Fruit fly (Drosophila melanogaster): ENCODE measurements around the gene Pmi.

Gene Pmi

dm6 chr3L:5809201-5809584 lies 29.3 kb downstream of the Pmi start (continued):
- TF ChIP-seq HLH4C (GFP tag; IDR thresholded peaks at IDR 0.05; ENCODE audit: partially characterized antibody) (no peak), CG10209 (GFP tag; optimal IDR thresholded peaks at IDR 0.05) (peak; percentile 4), sc (optimal IDR thresholded peaks at IDR 0.05) (no peak), sc (GFP tag; optimal IDR thresholded peaks at IDR 0.05) (no peak), bsh (GFP tag; optimal IDR thresholded peaks at IDR 0.05) (peak in 1 of 2 experiments; percentile 29), CG4854 (GFP tag; optimal IDR thresholded peaks at IDR 0.05) (no peak), GATAe (GFP tag; conservative IDR thresholded peaks at IDR 0.05) (no peak), CG13287 (GFP tag; IDR thresholded peaks at IDR 0.05; ENCODE audit: partially characterized antibody) (no peak), oc (tag; optimal IDR thresholded peaks at IDR 0.05) (no peak), Ada2b (GFP tag; IDR thresholded peaks at IDR 0.05) (no peak), salm (tag; optimal IDR thresholded peaks at IDR 0.05) (no peak), gro (GFP tag; optimal IDR thresholded peaks at IDR 0.05) (no peak), psq (GFP tag; optimal IDR thresholded peaks at IDR 0.05) (no peak), CG18011 (GFP tag; optimal IDR thresholded peaks at IDR 0.05) (no peak), Eip74EF (GFP tag; optimal IDR thresholded peaks at IDR 0.05) (peak in 1 of 2 experiments; percentile 27), CG15696 (tag; optimal IDR thresholded peaks at IDR 0.05) (no peak), phol (tag; optimal IDR thresholded peaks at IDR 0.05) (peak; percentile 36), grau (tag; optimal IDR thresholded peaks at IDR 0.05) (peak; percentile 18), sug (tag; optimal IDR thresholded peaks at IDR 0.05) (no peak), CG12391 (tag; optimal IDR thresholded peaks at IDR 0.05) (peak; percentile 29), E2f2 (GFP tag; IDR thresholded peaks at IDR 0.05) (no peak), CG1602 (GFP tag; optimal IDR thresholded peaks at IDR 0.05) (no peak), sisA (GFP tag; IDR thresholded peaks at IDR 0.05) (0 out of 2 replicates have a peak, but pooled peaks have one; percentile 22), CG11247 (GFP tag; IDR thresholded peaks at IDR 0.05) (no peak), CG11456 (GFP tag; IDR thresholded peaks at IDR 0.05) (no peak), corto (GFP tag; optimal IDR thresholded peaks at IDR 0.05) (no peak), CG10979 (tag; optimal IDR thresholded peaks at IDR 0.05) (peak; percentile 38), ftz-f1 (GFP tag; optimal IDR thresholded peaks at IDR 0.05) (no peak), CG11560 (tag; IDR thresholded peaks at IDR 0.05) (no peak), gfzf (GFP tag; optimal IDR thresholded peaks at IDR 0.05) (no peak), dpn (GFP tag; optimal IDR thresholded peaks at IDR 0.05) (no peak), zen2 (GFP tag; IDR thresholded peaks at IDR 0.05; ENCODE audit: partially characterized antibody) (no peak), peb (GFP tag; IDR thresholded peaks at IDR 0.05) (no peak), Sox102F (GFP tag; optimal IDR thresholded peaks at IDR 0.05) (peak; percentile 45), CG11504 (tag; optimal IDR thresholded peaks at IDR 0.05) (peak; percentile 64), CTCF (GFP tag; optimal IDR thresholded peaks at IDR 0.05) (no peak), cg (GFP tag; optimal IDR thresholded peaks at IDR 0.05) (no peak), repo (GFP tag; optimal IDR thresholded peaks at IDR 0.05) (no peak), bab2 (GFP tag; optimal IDR thresholded peaks at IDR 0.05) (peak; percentile 12), CG10431 (GFP tag; optimal IDR thresholded peaks at IDR 0.05) (no peak), HHEX (GFP tag; optimal IDR thresholded peaks at IDR 0.05) (no peak), nmo (GFP tag; optimal IDR thresholded peaks at IDR 0.05) (peak; percentile 57), ap (GFP tag; IDR thresholded peaks at IDR 0.05) (no peak), pita (GFP tag; optimal IDR thresholded peaks at IDR 0.05) (no peak), lov (optimal IDR thresholded peaks at IDR 0.05) (no peak), lov (GFP tag; IDR thresholded peaks at IDR 0.05) (no peak), CG2875 (GFP tag; optimal IDR thresholded peaks at IDR 0.05) (peak; percentile 0), tll (GFP tag; optimal IDR thresholded peaks at IDR 0.05) (no peak), MESR4 (GFP tag; optimal IDR thresholded peaks at IDR 0.05) (no peak), ato (GFP tag; IDR thresholded peaks at IDR 0.05; ENCODE audit: partially characterized antibody) (no peak)

Data from whole organism, embryonic.